Worm (Caenorhabditis elegans) whole organism, L3 larva: Measurements from ENCODE around the gene C52B9.8.

Experiments used
- R02D3.7 ChIP-seq: fragments of 150-350 bp; optimal IDR thresholded peaks from 2 replicates; lab custom pipeline; 2014; ENCODE audit warnings: missing biosample characterization, missing genetic modification characterization
- ZK546.5 ChIP-seq: sonication (generic microtip); optimal IDR thresholded peaks from 2 replicates; lab custom pipeline; 2017; ENCODE audit warnings: missing biosample characterization, missing genetic modification characterization
- aly-2 ChIP-seq: fragments of 150-350 bp; optimal IDR thresholded peaks from 2 replicates; lab custom pipeline; 2014; ENCODE audit warnings: missing biosample characterization, missing genetic modification characterization
- ama-1 ChIP-seq: fragments of 150-350 bp; optimal IDR thresholded peaks from 2 replicates; lab custom pipeline; 2018
- ceh-9 ChIP-seq: sonication (generic microtip); optimal IDR thresholded peaks from 2 replicates; lab custom pipeline; 2018; ENCODE audit warnings: missing biosample characterization, missing genetic modification characterization
- elt-2 ChIP-seq: sonication (generic microtip); optimal IDR thresholded peaks from 2 replicates; lab custom pipeline; 2016; ENCODE audit warnings: missing genetic modification reagents, mild to moderate bottlenecking, missing genetic modification characterization, missing compliant biosample characterization
- hmg-11 ChIP-seq: sonication (generic microtip); optimal IDR thresholded peaks from 2 replicates; lab custom pipeline; 2016; ENCODE audit warnings: missing genetic modification characterization, missing compliant biosample characterization
- jun-1 ChIP-seq: fragments of 150-350 bp; optimal IDR thresholded peaks from 2 replicates; lab custom pipeline; 2014; ENCODE audit warnings: missing biosample characterization, missing genetic modification reagents, missing genetic modification characterization
- lin-15B ChIP-seq: fragments of 150-350 bp; optimal IDR thresholded peaks from 2 replicates; lab custom pipeline; 2014; ENCODE audit warnings: missing biosample characterization, missing genetic modification characterization
- lin-39 ChIP-seq: fragments of 150-350 bp; optimal IDR thresholded peaks from 2 replicates; lab custom pipeline; 2018; ENCODE audit warnings: missing biosample characterization, missing genetic modification reagents, missing genetic modification characterization
- lsy-12 ChIP-seq: sonication (generic microtip); optimal IDR thresholded peaks from 2 replicates; lab custom pipeline; 2016; ENCODE audit warnings: mild to moderate bottlenecking, missing genetic modification characterization, missing compliant biosample characterization
- mdl-1 ChIP-seq: fragments of 150-350 bp; optimal IDR thresholded peaks from 2 replicates; lab custom pipeline; 2014; ENCODE audit warnings: missing biosample characterization, missing genetic modification characterization
- nfya-1 ChIP-seq: sonication (generic microtip); optimal IDR thresholded peaks from 2 replicates; lab custom pipeline; 2017; ENCODE audit warnings: missing genetic modification characterization, mild to moderate bottlenecking, missing compliant biosample characterization, antibody characterized with exemption, moderate library complexity; ENCODE audit not compliant: insufficient read depth
- nhr-237 ChIP-seq: fragments of 150-350 bp; optimal IDR thresholded peaks from 2 replicates; lab custom pipeline; 2014; ENCODE audit warnings: missing biosample characterization, missing genetic modification characterization
- nhr-25 ChIP-seq: sonication (generic microtip); optimal IDR thresholded peaks from 2 replicates; lab custom pipeline; 2017; ENCODE audit warnings: missing biosample characterization, missing genetic modification characterization
- nhr-67 ChIP-seq: fragments of 150-350 bp; optimal IDR thresholded peaks from 2 replicates; lab custom pipeline; 2014; ENCODE audit warnings: missing biosample characterization, missing genetic modification characterization
- pha-4 ChIP-seq: fragments of 150-350 bp; optimal IDR thresholded peaks from 2 replicates; lab custom pipeline; 2014; ENCODE audit warnings: missing biosample characterization, missing genetic modification reagents, missing genetic modification characterization
- sea-2 ChIP-seq: fragments of 150-350 bp; sonication (generic microtip); optimal IDR thresholded peaks from 4 replicates; lab custom pipeline; 2014; ENCODE audit warnings: missing biosample characterization, missing genetic modification reagents, missing genetic modification characterization
- snpc-4 ChIP-seq: fragments of 150-350 bp; optimal IDR thresholded peaks from 2 replicates; lab custom pipeline; 2014; ENCODE audit warnings: missing biosample characterization, missing genetic modification characterization
- unc-62 ChIP-seq: fragments of 150-350 bp; sonication (generic microtip); optimal IDR thresholded peaks from 4 replicates; lab custom pipeline; 2014; ENCODE audit warnings: missing biosample characterization, missing genetic modification reagents, missing genetic modification characterization

Gene C52B9.8

DNA sequence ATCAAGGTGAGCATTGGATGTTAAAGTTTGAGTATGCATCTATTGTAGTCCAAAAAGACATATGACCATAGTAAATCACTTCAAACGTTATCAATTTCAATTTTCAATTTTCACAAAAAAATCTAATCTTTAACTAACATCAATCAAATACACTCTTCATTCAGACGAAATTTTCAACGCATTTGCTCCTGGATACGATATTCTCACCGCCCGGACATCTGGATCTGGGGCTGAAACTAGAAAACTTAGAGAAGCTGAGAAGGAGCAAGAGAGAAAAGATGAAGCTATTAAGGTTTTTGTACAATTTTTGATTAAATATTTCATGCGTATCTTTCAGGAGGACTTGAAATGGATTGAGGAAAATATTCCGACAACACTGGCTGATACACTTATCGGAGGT, 47.7 kb downstream of the C52B9.8 start:
- TF ChIP-seq lsy-12 (tag; lab: Kevin White, UChicago) (no peak), nhr-237 (no peak), ceh-9 (tag; lab: Kevin White, UChicago) (no peak), nhr-25 (no peak), aly-2 (tag; lab: Kevin White, UChicago) (no peak), unc-62 (GFP tag; lab: Kevin White, UChicago) (no peak), hmg-11 (tag; lab: Kevin White, UChicago) (no peak), lin-39 (no peak)

DNA sequence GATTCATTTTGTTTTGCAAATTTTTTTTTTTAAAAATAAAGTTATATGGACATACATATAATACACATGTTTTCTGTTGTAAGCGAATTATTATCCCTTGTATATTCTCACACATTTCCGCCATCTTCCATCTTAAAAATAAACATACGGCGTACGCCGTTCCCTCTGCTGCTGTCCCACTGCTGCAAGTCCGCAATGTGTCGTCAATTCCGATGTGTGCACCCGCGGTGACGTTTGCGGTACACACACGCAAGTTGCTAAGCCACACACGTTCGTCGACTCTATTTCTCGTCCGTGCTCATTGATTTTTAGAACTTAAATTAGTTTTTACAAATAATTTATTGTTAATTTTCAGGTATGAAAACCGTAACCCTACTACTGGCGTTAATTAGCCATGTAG, 51.3 kb downstream of the C52B9.8 start, which contains the start of gene C52B9.4:
TSS of gene C52B9.4 (plus strand) at position 356 of the 400 bp plus-strand sequence.
- peak; percentile 37 for TF ChIP-seq elt-2
- TF ChIP-seq mdl-1 (tag; lab: Kevin White, UChicago): no peak
- TF ChIP-seq nhr-67: no peak
- TF ChIP-seq unc-62 (GFP tag; lab: Kevin White, UChicago): no peak
- TF ChIP-seq sea-2 (GFP tag; lab: Kevin White, UChicago): peak; percentile 40
- peak; percentile 67 for TF ChIP-seq hmg-11 (tag; lab: Kevin White, UChicago)
- TF ChIP-seq pha-4: peak; percentile 62
- peak; percentile 10 for TF ChIP-seq jun-1
- TF ChIP-seq ZK546.5 (tag; lab: Kevin White, UChicago): no peak
- TF ChIP-seq lin-15B (tag; lab: Kevin White, UChicago): peak; percentile 16
- no peak for TF ChIP-seq snpc-4 (tag; lab: Kevin White, UChicago)
- no peak for TF ChIP-seq aly-2 (tag; lab: Kevin White, UChicago)
- no peak for TF ChIP-seq R02D3.7 (tag; lab: Kevin White, UChicago)
- peak; percentile 63 for TF ChIP-seq nfya-1 (tag; lab: Kevin White, UChicago)
- no peak for TF ChIP-seq ama-1 (lab: Kevin White, UChicago)
- no peak for TF ChIP-seq lin-39
